Fruit fly (Drosophila melanogaster): ENCODE data around the gene Dus3.
A peak's percentile ranks its signal among the peaks of the same experiment; 100 is the strongest.

The Dus3 gene

dm6 chr2L:19758511-19759128 is at the start of gene Dus3, which contains the start of gene CG10628:
TSS of gene Dus3 (plus strand) at chr2L:19758879.
TSS of gene CG10628 (minus strand) at chr2L:19758615.
- peak; percentile 45 for TF ChIP-seq CG32264 (GFP tag; optimal IDR thresholded peaks at IDR 0.05)
- TF ChIP-seq Hr83 (GFP tag; optimal IDR thresholded peaks at IDR 0.05; ENCODE audit: poor library complexity, severe bottlenecking): peak; percentile 9
- TF ChIP-seq CG9705 (GFP tag; optimal IDR thresholded peaks at IDR 0.05): peak; percentile 82
- TF ChIP-seq woc (GFP tag; optimal IDR thresholded peaks at IDR 0.05): peak; percentile 91
- peak; percentile 87 for TF ChIP-seq ey (GFP tag; optimal IDR thresholded peaks at IDR 0.05)
- TF ChIP-seq Mio (GFP tag; optimal IDR thresholded peaks at IDR 0.05): no peak
- peak; percentile 87 for TF ChIP-seq br (GFP tag; optimal IDR thresholded peaks at IDR 0.05)
- no peak for TF ChIP-seq Jra (GFP tag; optimal IDR thresholded peaks at IDR 0.05)
- TF ChIP-seq CrebA (GFP tag; optimal IDR thresholded peaks at IDR 0.05; ENCODE audit: borderline replicate concordance): no peak
- no peak for TF ChIP-seq Dfd (GFP tag; optimal IDR thresholded peaks at IDR 0.05)
- no peak for TF ChIP-seq lola (GFP tag; optimal IDR thresholded peaks at IDR 0.05)
- peak; percentile 71 for TF ChIP-seq psq (GFP tag; optimal IDR thresholded peaks at IDR 0.05)
- no peak for TF ChIP-seq N (GFP tag; optimal IDR thresholded peaks at IDR 0.05)
- TF ChIP-seq Rel (GFP tag; optimal IDR thresholded peaks at IDR 0.05): no peak
- TF ChIP-seq Rel (tag; optimal IDR thresholded peaks at IDR 0.05): peak; percentile 65
- TF ChIP-seq rgr (GFP tag; optimal IDR thresholded peaks at IDR 0.05): peak; percentile 87
- peak; percentile 88 for TF ChIP-seq Myc (optimal IDR thresholded peaks at IDR 0.05)
- no peak for TF ChIP-seq jim (GFP tag; optimal IDR thresholded peaks at IDR 0.05)
- no peak for TF ChIP-seq Hr78 (GFP tag; optimal IDR thresholded peaks at IDR 0.05)
- no peak for TF ChIP-seq tai (GFP tag; optimal IDR thresholded peaks at IDR 0.05)
- no peak for TF ChIP-seq Abd-B (GFP tag; optimal IDR thresholded peaks at IDR 0.05)
- TF ChIP-seq usp (GFP tag; optimal IDR thresholded peaks at IDR 0.05): no peak
- no peak for TF ChIP-seq pan (optimal IDR thresholded peaks at IDR 0.05)
- peak; percentile 84 for TF ChIP-seq fru (GFP tag; optimal IDR thresholded peaks at IDR 0.05)
- no peak for TF ChIP-seq Dif (GFP tag; optimal IDR thresholded peaks at IDR 0.05; ENCODE audit: partially characterized antibody)
- no peak for TF ChIP-seq dl (GFP tag; optimal IDR thresholded peaks at IDR 0.05; ENCODE audit: insufficient read depth in 1 of 2, partially characterized antibody in 2 of 2)
- no peak for TF ChIP-seq dsf (GFP tag; optimal IDR thresholded peaks at IDR 0.05; ENCODE audit: borderline replicate concordance)
- peak; percentile 87 for TF ChIP-seq h (GFP tag; optimal IDR thresholded peaks at IDR 0.05)
- TF ChIP-seq Sp1 (GFP tag; optimal IDR thresholded peaks at IDR 0.05): peak; percentile 84
- TF ChIP-seq Hnf4 (GFP tag; optimal IDR thresholded peaks at IDR 0.05): no peak
- TF ChIP-seq dmrt93B (GFP tag; optimal IDR thresholded peaks at IDR 0.05): peak; percentile 82
- TF ChIP-seq foxo (GFP tag; optimal IDR thresholded peaks at IDR 0.05): peak; percentile 4 to 92
- TF ChIP-seq sv (GFP tag; optimal IDR thresholded peaks at IDR 0.05): peak; percentile 87
- TF ChIP-seq HLH106 (tag; optimal IDR thresholded peaks at IDR 0.05): peak; percentile 92
- no peak for TF ChIP-seq Vsx2 (GFP tag; optimal IDR thresholded peaks at IDR 0.05; ENCODE audit: partially characterized antibody)
- peak; percentile 17 for TF ChIP-seq GATAd (GFP tag; optimal IDR thresholded peaks at IDR 0.05)
- no peak for TF ChIP-seq brk (GFP tag; optimal IDR thresholded peaks at IDR 0.05)
- peak; percentile 81 for TF ChIP-seq OdsH (GFP tag; optimal IDR thresholded peaks at IDR 0.05)
- TF ChIP-seq sage (GFP tag; optimal IDR thresholded peaks at IDR 0.05): no peak

dm6 chr2L:19722517-19722916 is 36.2 kb upstream of the Dus3 start:
- TF ChIP-seq fru (GFP tag; optimal IDR thresholded peaks at IDR 0.05): peak; percentile 9
- peak; percentile 3 for TF ChIP-seq ey (GFP tag; optimal IDR thresholded peaks at IDR 0.05)
- TF ChIP-seq woc (GFP tag; optimal IDR thresholded peaks at IDR 0.05): no peak

- TF ChIP-seq Myc (optimal IDR thresholded peaks at IDR 0.05) (peak; percentile 8), woc (GFP tag; optimal IDR thresholded peaks at IDR 0.05) (no peak), Abd-B (GFP tag; optimal IDR thresholded peaks at IDR 0.05) (no peak)
Observed at dm6 chr2L:19735635-19736109, 23.0 kb upstream of the Dus3 start, which contains the start of the genes CG10462 and Nf-YB. TSS of gene CG10462 (minus strand) at chr2L:19735980. TSS of gene Nf-YB (plus strand) at chr2L:19736044.

Measured in whole organism, wandering third instar larva.